Worm (Caenorhabditis elegans) whole organism, mixed stage, embryonic: ENCODE results near the gene alg-1.

Experiments used
- ceh-83 ChIP-seq: fragments of 200-800 bp; sonication (Bioruptor generic); optimal IDR thresholded peaks from 2 replicates; lab custom pipeline; 2018; ENCODE audit warnings: mild to moderate bottlenecking, missing genetic modification characterization, missing compliant biosample characterization
- cnd-1 ChIP-seq: fragments of 200-800 bp; sonication (Bioruptor generic); optimal IDR thresholded peaks from 2 replicates; lab custom pipeline; 2018; ENCODE audit warnings: mild to moderate bottlenecking, missing genetic modification characterization, missing compliant biosample characterization
- elt-3 ChIP-seq: fragments of 150-350 bp; optimal IDR thresholded peaks from 2 replicates; lab custom pipeline; 2014; ENCODE audit warnings: missing biosample characterization, missing genetic modification characterization
- lin-13 ChIP-seq: fragments of 150-350 bp; optimal IDR thresholded peaks from 2 replicates; lab custom pipeline; 2014; ENCODE audit warnings: missing biosample characterization, missing genetic modification characterization
- lsy-2 ChIP-seq: fragments of 150-350 bp; optimal IDR thresholded peaks from 2 replicates; lab custom pipeline; 2014; ENCODE audit warnings: missing biosample characterization, missing genetic modification characterization
- mab-5 ChIP-seq: fragments of 150-350 bp; optimal IDR thresholded peaks from 2 replicates; lab custom pipeline; 2014; ENCODE audit warnings: missing biosample characterization, missing genetic modification characterization
- nhr-12 ChIP-seq: fragments of 150-350 bp; optimal IDR thresholded peaks from 2 replicates; lab custom pipeline; 2014; ENCODE audit warnings: missing biosample characterization, missing genetic modification characterization
- nhr-237 ChIP-seq: fragments of 150-350 bp; optimal IDR thresholded peaks from 2 replicates; lab custom pipeline; 2014; ENCODE audit warnings: missing biosample characterization, missing genetic modification characterization
- nhr-76 ChIP-seq: sonication (generic microtip); optimal IDR thresholded peaks from 2 replicates; lab custom pipeline; 2017; ENCODE audit warnings: missing biosample characterization, missing genetic modification characterization
- snpc-4 ChIP-seq: fragments of 150-350 bp; optimal IDR thresholded peaks from 2 replicates; lab custom pipeline; 2014; ENCODE audit warnings: missing biosample characterization, missing genetic modification characterization
- sptf-1 ChIP-seq: sonication (generic microtip); optimal IDR thresholded peaks from 2 replicates; lab custom pipeline; 2017; ENCODE audit warnings: mild to moderate bottlenecking, missing genetic modification characterization, moderate library complexity, missing compliant biosample characterization
- unc-39 ChIP-seq: fragments of 150-350 bp; optimal IDR thresholded peaks from 2 replicates; lab custom pipeline; 2014; ENCODE audit warnings: missing biosample characterization, missing genetic modification characterization
- unc-62 ChIP-seq: fragments of 150-350 bp; optimal IDR thresholded peaks from 2 replicates; lab custom pipeline; 2014; ENCODE audit warnings: missing biosample characterization, missing genetic modification reagents, missing genetic modification characterization
- ztf-11 ChIP-seq: fragments of 150-350 bp; optimal IDR thresholded peaks from 2 replicates; lab custom pipeline; 2014; ENCODE audit warnings: missing biosample characterization, missing genetic modification characterization

ce11 chrX:13975314-13975713 lies 26.4 kb downstream of the alg-1 start, which contains the start of gene F48F7.5:
- TF ChIP-seq lsy-2 (no peak), nhr-237 (tag; lab: Kevin White, UChicago) (no peak), lin-13 (tag; lab: Kevin White, UChicago) (no peak), nhr-12 (no peak), nhr-76 (tag; lab: Kevin White, UChicago) (no peak), ceh-83 (no peak), snpc-4 (tag; lab: Kevin White, UChicago) (no peak), sptf-1 (tag; lab: Kevin White, UChicago) (no peak), unc-62 (GFP tag; lab: Kevin White, UChicago) (no peak), elt-3 (tag; lab: Kevin White, UChicago) (no peak), ztf-11 (tag; lab: Kevin White, UChicago) (no peak), unc-39 (tag; lab: Kevin White, UChicago) (no peak), mab-5 (tag; lab: Kevin White, UChicago) (no peak), cnd-1 (tag; lab: Kevin White, UChicago) (no peak)
